Fruit fly (Drosophila melanogaster): ENCODE data around the gene CG32718.

Gene CG32718

DNA sequence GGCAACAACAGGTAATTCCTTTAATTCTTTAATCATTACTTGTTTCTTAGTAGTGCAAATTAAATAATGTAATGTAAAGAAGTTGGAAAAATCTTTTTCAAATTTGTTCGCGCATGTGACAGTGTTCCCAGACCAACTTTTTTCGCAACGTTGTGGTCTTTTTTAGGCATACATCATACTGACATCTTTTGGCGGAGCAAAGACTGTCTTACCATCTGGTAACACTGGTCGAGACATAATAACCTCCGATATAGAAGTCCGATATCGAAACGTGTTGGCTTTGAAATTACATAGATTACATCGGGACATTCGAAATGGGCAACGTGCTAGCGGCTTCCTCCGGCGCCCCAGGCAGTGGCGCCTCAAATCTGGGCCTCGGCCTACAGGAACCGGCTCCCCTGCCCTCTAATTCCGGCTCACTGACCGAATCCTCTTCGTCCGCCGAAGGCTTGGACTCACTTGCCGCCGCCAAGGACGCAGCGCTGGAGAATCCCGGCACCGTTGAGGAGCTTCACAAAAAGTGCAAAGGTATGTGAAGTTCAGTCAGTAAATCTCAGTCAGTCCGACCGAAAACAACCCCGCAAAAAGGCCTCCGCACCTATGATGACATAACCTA is 40.7 kb upstream of the CG32718 start (continued):
- no peak for TF ChIP-seq CG10209 (GFP tag; optimal IDR thresholded peaks at IDR 0.05)
- no peak for TF ChIP-seq usp (GFP tag; optimal IDR thresholded peaks at IDR 0.05)
- TF ChIP-seq Dref (GFP tag; IDR thresholded peaks at IDR 0.05) = peak; percentile 53
- TF ChIP-seq CG2199 (GFP tag; IDR thresholded peaks at IDR 0.05) = no peak
- no peak for TF ChIP-seq CG1529 (GFP tag; optimal IDR thresholded peaks at IDR 0.05)
- no peak for TF ChIP-seq CG1832 (GFP tag; optimal IDR thresholded peaks at IDR 0.05)
- no peak for TF ChIP-seq CG4360 (GFP tag; IDR thresholded peaks at IDR 0.05)
- no peak for TF ChIP-seq CG6813 (GFP tag; optimal IDR thresholded peaks at IDR 0.05)
- peak; percentile 44 for TF ChIP-seq Sin3A (optimal IDR thresholded peaks at IDR 0.05)
- TF ChIP-seq pros (GFP tag; optimal IDR thresholded peaks at IDR 0.05) = no peak
- TF ChIP-seq CG8089 (GFP tag; optimal IDR thresholded peaks at IDR 0.05) = no peak
- no peak for TF ChIP-seq CG9727 (GFP tag; optimal IDR thresholded peaks at IDR 0.05)
- TF ChIP-seq tx (GFP tag; optimal IDR thresholded peaks at IDR 0.05) = no peak
- no peak for TF ChIP-seq CG17912 (GFP tag; optimal IDR thresholded peaks at IDR 0.05)
- TF ChIP-seq Scr (GFP tag; IDR thresholded peaks at IDR 0.05; ENCODE audit: partially characterized antibody) = no peak
- TF ChIP-seq cwo (GFP tag; optimal IDR thresholded peaks at IDR 0.05) = no peak
- TF ChIP-seq CG8944 (GFP tag; optimal IDR thresholded peaks at IDR 0.05) = no peak
- TF ChIP-seq D (optimal IDR thresholded peaks at IDR 0.05) = no peak
- TF ChIP-seq D (GFP tag; optimal IDR thresholded peaks at IDR 0.05) = no peak
- TF ChIP-seq CG4820 (GFP tag; optimal IDR thresholded peaks at IDR 0.05) = no peak
- no peak for TF ChIP-seq Atf3 (GFP tag; optimal IDR thresholded peaks at IDR 0.05)
- no peak for TF ChIP-seq NfI (GFP tag; optimal IDR thresholded peaks at IDR 0.05)
- no peak for TF ChIP-seq cato (GFP tag; optimal IDR thresholded peaks at IDR 0.05; ENCODE audit: borderline replicate concordance)
- TF ChIP-seq slbo (GFP tag; IDR thresholded peaks at IDR 0.05) = no peak
- no peak for TF ChIP-seq ash1 (GFP tag; optimal IDR thresholded peaks at IDR 0.05)
- TF ChIP-seq klu (GFP tag; IDR thresholded peaks at IDR 0.05) = no peak
- TF ChIP-seq Hand (GFP tag; optimal IDR thresholded peaks at IDR 0.05) = no peak
- TF ChIP-seq Sry-δ (GFP tag; optimal IDR thresholded peaks at IDR 0.05) = peak; percentile 56
- no peak for TF ChIP-seq danr (GFP tag; IDR thresholded peaks at IDR 0.05)
- no peak for TF ChIP-seq CG3995 (GFP tag; optimal IDR thresholded peaks at IDR 0.05)
- no peak for TF ChIP-seq Awh (GFP tag; IDR thresholded peaks at IDR 0.05)
- TF ChIP-seq CG15514 (GFP tag; optimal IDR thresholded peaks at IDR 0.05) = peak; percentile 75
- TF ChIP-seq p53 (GFP tag; optimal IDR thresholded peaks at IDR 0.05) = peak; percentile 17
- TF ChIP-seq CG3726 (GFP tag; IDR thresholded peaks at IDR 0.05) = no peak
- no peak for TF ChIP-seq eyg (GFP tag; optimal IDR thresholded peaks at IDR 0.05)
- no peak for TF ChIP-seq CG32767 (GFP tag; IDR thresholded peaks at IDR 0.05)
- TF ChIP-seq otp (GFP tag; IDR thresholded peaks at IDR 0.05) = no peak
- no peak for TF ChIP-seq sug (tag; optimal IDR thresholded peaks at IDR 0.05)
- no peak for TF ChIP-seq CG17802 (tag; optimal IDR thresholded peaks at IDR 0.05)
- TF ChIP-seq CG4707 (GFP tag; optimal IDR thresholded peaks at IDR 0.05) = no peak
- peak; percentile 24 for TF ChIP-seq CG17829 (tag; optimal IDR thresholded peaks at IDR 0.05)
- no peak for TF ChIP-seq CG1792 (GFP tag; optimal IDR thresholded peaks at IDR 0.05)
- no peak for TF ChIP-seq Oli (tag; optimal IDR thresholded peaks at IDR 0.05)
- peak; percentile 16 for TF ChIP-seq CG34376 (GFP tag; optimal IDR thresholded peaks at IDR 0.05)
- peak; percentile 25 for TF ChIP-seq Ets65A (GFP tag)
- TF ChIP-seq CrebB (tag; optimal IDR thresholded peaks at IDR 0.05) = no peak
- no peak for TF ChIP-seq grn (GFP tag; optimal IDR thresholded peaks at IDR 0.05)
- TF ChIP-seq exex (tag; optimal IDR thresholded peaks at IDR 0.05) = no peak
- no peak for TF ChIP-seq CG14667 (GFP tag; IDR thresholded peaks at IDR 0.05)
- no peak for TF ChIP-seq Hr3 (GFP tag; optimal IDR thresholded peaks at IDR 0.05)
- TF ChIP-seq trh (GFP tag; optimal IDR thresholded peaks at IDR 0.05) = no peak
- TF ChIP-seq CG14014 (GFP tag; IDR thresholded peaks at IDR 0.05) = no peak

Measured in whole organism, embryonic.